Fruit fly (Drosophila melanogaster) Kc167 (cell line): ENCODE data around the gene CheB74a.

Experiments
- Myc ChIP-seq: fragments of >200 bp; optimal IDR thresholded peaks from 2 replicates; lab custom pipeline; 2017; ENCODE audit warnings: missing external identifiers
- Sin3A ChIP-seq: fragments of >200 bp; optimal IDR thresholded peaks from 2 replicates; lab custom pipeline; 2018; ENCODE audit warnings: missing external identifiers
- h ChIP-seq: fragments of >200 bp; optimal IDR thresholded peaks from 3 replicates; lab custom pipeline; 2018; ENCODE audit warnings: missing external identifiers
- insv ChIP-seq: fragments of >200 bp; optimal IDR thresholded peaks from 3 replicates; lab custom pipeline; 2018; ENCODE audit warnings: missing external identifiers
- psq ChIP-seq: fragments of >200 bp; optimal IDR thresholded peaks from 2 replicates; lab custom pipeline; 2017; ENCODE audit warnings: missing external identifiers
- ttk ChIP-seq: sonication (Bioruptor generic); optimal IDR thresholded peaks from 2 replicates; lab custom pipeline; 2017; ENCODE audit warnings: missing external identifiers

The CheB74a gene

dm6 chr3L:17729278-17729677, 9.6 kb upstream of the CheB74a start, which contains the start of gene CG6052:
CG6052 (minus strand) TSS chr3L:17729378.
- no peak for TF ChIP-seq psq (lab: Kevin White, UChicago)
- no peak for TF ChIP-seq ttk (lab: Kevin White, UChicago)
- no peak for TF ChIP-seq Sin3A
- TF ChIP-seq insv (lab: Kevin White, UChicago) = no peak
- no peak for TF ChIP-seq h (lab: Kevin White, UChicago)
- no peak for TF ChIP-seq Myc (lab: Kevin White, UChicago)

- TF ChIP-seq Myc (lab: Kevin White, UChicago) = no peak
Measured at dm6 chr3L:17689579-17690191, 30.0 kb downstream of the CheB74a start, which contains the start of gene Ccn. Ccn (plus strand) TSS chr3L:17690015.

DNA sequence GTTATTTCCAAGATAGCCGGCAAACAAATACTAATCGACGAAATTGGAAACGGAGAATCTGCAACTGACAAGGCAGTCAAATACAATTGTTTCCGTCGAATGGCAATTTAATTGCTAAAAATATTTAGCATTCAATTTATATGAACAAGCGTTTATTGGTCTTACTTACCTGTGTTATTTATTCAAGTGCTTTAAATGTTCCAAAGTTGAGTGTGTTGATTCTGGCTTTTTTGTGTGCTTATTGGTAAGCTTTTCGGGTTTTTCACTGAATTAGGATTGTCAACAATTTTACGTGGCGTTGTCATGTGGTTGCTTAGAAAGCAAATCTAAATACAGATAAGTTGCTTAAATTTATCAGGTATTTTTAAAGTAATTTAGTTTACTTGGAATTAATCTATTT, 47.9 kb downstream of the CheB74a start:
- TF ChIP-seq Myc (lab: Kevin White, UChicago) (no peak), h (lab: Kevin White, UChicago) (no peak), psq (lab: Kevin White, UChicago) (no peak), ttk (lab: Kevin White, UChicago) (no peak), Sin3A (no peak), insv (lab: Kevin White, UChicago) (no peak)

- no peak for TF ChIP-seq Myc (lab: Kevin White, UChicago)
- no peak for TF ChIP-seq Sin3A
- no peak for TF ChIP-seq ttk (lab: Kevin White, UChicago)
- no peak for TF ChIP-seq insv (lab: Kevin White, UChicago)
- no peak for TF ChIP-seq h (lab: Kevin White, UChicago)
- no peak for TF ChIP-seq psq (lab: Kevin White, UChicago)
Measured at dm6 chr3L:17671322-17671721, 48.3 kb downstream of the CheB74a start, which contains the start of gene CG34251. CG34251 (plus strand) TSS chr3L:17671622.
